Worm (Caenorhabditis elegans) whole organism, L3 larva: ENCODE results near the gene unc-78.

Experiments
- R02D3.7 ChIP-seq: fragments of 150-350 bp; optimal IDR thresholded peaks from 2 replicates; lab custom pipeline; 2014; ENCODE audit warnings: missing biosample characterization, missing genetic modification characterization
- ZK546.5 ChIP-seq: sonication (generic microtip); optimal IDR thresholded peaks from 2 replicates; lab custom pipeline; 2017; ENCODE audit warnings: missing biosample characterization, missing genetic modification characterization
- aly-2 ChIP-seq: fragments of 150-350 bp; optimal IDR thresholded peaks from 2 replicates; lab custom pipeline; 2014; ENCODE audit warnings: missing biosample characterization, missing genetic modification characterization
- ama-1 ChIP-seq: fragments of 150-350 bp; optimal IDR thresholded peaks from 2 replicates; lab custom pipeline; 2018
- ceh-28 ChIP-seq: fragments of 150-350 bp; optimal IDR thresholded peaks from 2 replicates; lab custom pipeline; 2014; ENCODE audit warnings: missing biosample characterization, missing genetic modification reagents, missing genetic modification characterization
- ceh-82 ChIP-seq: fragments of 150-350 bp; optimal IDR thresholded peaks from 2 replicates; lab custom pipeline; 2014; ENCODE audit warnings: missing biosample characterization, missing genetic modification characterization
- ceh-9 ChIP-seq: sonication (generic microtip); optimal IDR thresholded peaks from 2 replicates; lab custom pipeline; 2018; ENCODE audit warnings: missing biosample characterization, missing genetic modification characterization
- daf-12 ChIP-seq: fragments of 150-350 bp; optimal IDR thresholded peaks from 2 replicates; lab custom pipeline; 2014; ENCODE audit warnings: missing biosample characterization, missing genetic modification reagents, missing genetic modification characterization
- egl-5 ChIP-seq: fragments of 150-350 bp; optimal IDR thresholded peaks from 2 replicates; lab custom pipeline; 2017; ENCODE audit warnings: missing biosample characterization, missing genetic modification reagents, missing genetic modification characterization, inconsistent platforms
- elt-2 ChIP-seq: sonication (generic microtip); optimal IDR thresholded peaks from 2 replicates; lab custom pipeline; 2016; ENCODE audit warnings: missing genetic modification reagents, mild to moderate bottlenecking, missing genetic modification characterization, missing compliant biosample characterization
- eor-1 ChIP-seq, 2 experiments: fragments of 150-350 bp; optimal IDR thresholded peaks; 2 replicates each; lab custom pipeline; 2014 to 2018; ENCODE audit warnings: missing biosample characterization in 2 of 2, missing genetic modification characterization in 2 of 2
- fkh-2 ChIP-seq: fragments of 150-350 bp; optimal IDR thresholded peaks from 2 replicates; lab custom pipeline; 2014; ENCODE audit warnings: missing biosample characterization, missing genetic modification reagents, missing genetic modification characterization
- fos-1 ChIP-seq: fragments of 150-350 bp; optimal IDR thresholded peaks from 2 replicates; lab custom pipeline; 2014; ENCODE audit warnings: missing biosample characterization, missing genetic modification characterization
- hmg-11 ChIP-seq: sonication (generic microtip); optimal IDR thresholded peaks from 2 replicates; lab custom pipeline; 2016; ENCODE audit warnings: missing genetic modification characterization, missing compliant biosample characterization
- jun-1 ChIP-seq: fragments of 150-350 bp; optimal IDR thresholded peaks from 2 replicates; lab custom pipeline; 2014; ENCODE audit warnings: missing biosample characterization, missing genetic modification reagents, missing genetic modification characterization
- lin-15B ChIP-seq: fragments of 150-350 bp; optimal IDR thresholded peaks from 2 replicates; lab custom pipeline; 2014; ENCODE audit warnings: missing biosample characterization, missing genetic modification characterization
- lin-39 ChIP-seq: fragments of 150-350 bp; optimal IDR thresholded peaks from 2 replicates; lab custom pipeline; 2018; ENCODE audit warnings: missing biosample characterization, missing genetic modification reagents, missing genetic modification characterization
- mdl-1 ChIP-seq: fragments of 150-350 bp; optimal IDR thresholded peaks from 2 replicates; lab custom pipeline; 2014; ENCODE audit warnings: missing biosample characterization, missing genetic modification characterization
- mml-1 ChIP-seq: fragments of 150-350 bp; sonication (generic microtip); optimal IDR thresholded peaks from 3 replicates; lab custom pipeline; 2014; ENCODE audit warnings: missing biosample characterization, missing genetic modification characterization
- nfya-1 ChIP-seq: sonication (generic microtip); optimal IDR thresholded peaks from 2 replicates; lab custom pipeline; 2017; ENCODE audit warnings: missing genetic modification characterization, mild to moderate bottlenecking, missing compliant biosample characterization, antibody characterized with exemption, moderate library complexity; ENCODE audit not compliant: insufficient read depth
- nhr-11 ChIP-seq: fragments of 150-350 bp; optimal IDR thresholded peaks from 2 replicates; lab custom pipeline; 2014; ENCODE audit warnings: missing biosample characterization, missing genetic modification characterization
- nhr-12 ChIP-seq: fragments of 150-350 bp; optimal IDR thresholded peaks from 2 replicates; lab custom pipeline; 2014; ENCODE audit warnings: missing biosample characterization, missing genetic modification characterization
- nhr-23 ChIP-seq: fragments of 150-350 bp; optimal IDR thresholded peaks from 2 replicates; lab custom pipeline; 2014; ENCODE audit warnings: missing biosample characterization, missing genetic modification reagents, missing genetic modification characterization
- nhr-237 ChIP-seq: fragments of 150-350 bp; optimal IDR thresholded peaks from 2 replicates; lab custom pipeline; 2014; ENCODE audit warnings: missing biosample characterization, missing genetic modification characterization
- nhr-28 ChIP-seq: fragments of 150-350 bp; optimal IDR thresholded peaks from 2 replicates; lab custom pipeline; 2014; ENCODE audit warnings: missing biosample characterization, missing genetic modification characterization
- nhr-43 ChIP-seq: sonication (generic microtip); optimal IDR thresholded peaks from 2 replicates; lab custom pipeline; 2016; ENCODE audit warnings: mild to moderate bottlenecking, missing genetic modification characterization, missing compliant biosample characterization; ENCODE audit not compliant: poor library complexity, severe bottlenecking
- nhr-76 ChIP-seq: fragments of 150-350 bp; sonication (generic microtip); optimal IDR thresholded peaks from 5 replicates; lab custom pipeline; 2014; ENCODE audit warnings: missing biosample characterization, missing genetic modification characterization
- pha-4 ChIP-seq: fragments of 150-350 bp; optimal IDR thresholded peaks from 2 replicates; lab custom pipeline; 2014; ENCODE audit warnings: missing biosample characterization, missing genetic modification reagents, missing genetic modification characterization
- sea-2 ChIP-seq: fragments of 150-350 bp; sonication (generic microtip); optimal IDR thresholded peaks from 4 replicates; lab custom pipeline; 2014; ENCODE audit warnings: missing biosample characterization, missing genetic modification reagents, missing genetic modification characterization
- skn-1 ChIP-seq: fragments of 150-350 bp; optimal IDR thresholded peaks from 2 replicates; lab custom pipeline; 2014; ENCODE audit warnings: missing biosample characterization, missing genetic modification characterization
- snpc-4 ChIP-seq: fragments of 150-350 bp; optimal IDR thresholded peaks from 2 replicates; lab custom pipeline; 2014; ENCODE audit warnings: missing biosample characterization, missing genetic modification characterization
- unc-39 ChIP-seq: sonication (generic microtip); optimal IDR thresholded peaks from 4 replicates; lab custom pipeline; 2017; ENCODE audit warnings: missing biosample characterization, missing genetic modification characterization
- unc-62 ChIP-seq: fragments of 150-350 bp; sonication (generic microtip); optimal IDR thresholded peaks from 4 replicates; lab custom pipeline; 2014; ENCODE audit warnings: missing biosample characterization, missing genetic modification reagents, missing genetic modification characterization
- ztf-11 ChIP-seq: fragments of 150-350 bp; optimal IDR thresholded peaks from 2 replicates; lab custom pipeline; 2014; ENCODE audit warnings: missing biosample characterization, missing genetic modification characterization

Gene unc-78

ce11 chrX:3446011-3446410 is 34.6 kb upstream of the unc-78 start, which contains the start of gene ZK813.1:
Gene ZK813.1 (plus strand): TSS chrX:3446311.
- TF ChIP-seq egl-5 (tag; lab: Kevin White, UChicago) (no peak), sea-2 (GFP tag; lab: Kevin White, UChicago) (no peak)

- TF ChIP-seq ztf-11 (tag; lab: Kevin White, UChicago), result no peak
- no peak for TF ChIP-seq jun-1 (tag; lab: Kevin White, UChicago)
- no peak for TF ChIP-seq nfya-1
- no peak for TF ChIP-seq hmg-11 (tag; lab: Kevin White, UChicago)
- no peak for TF ChIP-seq mml-1 (tag; lab: Kevin White, UChicago)
- TF ChIP-seq pha-4 (tag; lab: Kevin White, UChicago), result no peak
- no peak for TF ChIP-seq sea-2 (GFP tag; lab: Kevin White, UChicago)
- no peak for TF ChIP-seq skn-1
- no peak for TF ChIP-seq unc-62 (GFP tag; lab: Kevin White, UChicago)
- no peak for TF ChIP-seq aly-2 (tag; lab: Kevin White, UChicago)
- no peak for TF ChIP-seq nhr-23 (tag; lab: Kevin White, UChicago)
- TF ChIP-seq eor-1 (tag; optimal IDR thresholded peaks at IDR 0.05; lab: Kevin White, UChicago), result no peak
- TF ChIP-seq ceh-28 (tag; lab: Kevin White, UChicago), result no peak
- TF ChIP-seq snpc-4 (tag; lab: Kevin White, UChicago), result no peak
- no peak for TF ChIP-seq daf-12 (tag; lab: Kevin White, UChicago)
- TF ChIP-seq ama-1 (lab: Kevin White, UChicago), result no peak
- TF ChIP-seq, all 47 proteins: peak for 0
Observed at ce11 chrX:3444514-3444913, 33.1 kb upstream of the unc-78 start, which contains the start of gene ZK813.7. Gene ZK813.7 (plus strand): TSS chrX:3444814.

ce11 chrX:3443526-3443925 is 32.1 kb upstream of the unc-78 start, which contains the start of gene ZK813.2:
Gene ZK813.2 (plus strand): TSS chrX:3443826.
- TF ChIP-seq ceh-82 (no peak), nhr-12 (no peak), fkh-2 (tag; lab: Kevin White, UChicago) (no peak), nhr-11 (tag; lab: Kevin White, UChicago) (no peak), lin-15B (no peak), ztf-11 (tag; lab: Kevin White, UChicago) (no peak), R02D3.7 (tag; lab: Kevin White, UChicago) (no peak)
- TF ChIP-seq, all 47 proteins: peak for 0

DNA sequence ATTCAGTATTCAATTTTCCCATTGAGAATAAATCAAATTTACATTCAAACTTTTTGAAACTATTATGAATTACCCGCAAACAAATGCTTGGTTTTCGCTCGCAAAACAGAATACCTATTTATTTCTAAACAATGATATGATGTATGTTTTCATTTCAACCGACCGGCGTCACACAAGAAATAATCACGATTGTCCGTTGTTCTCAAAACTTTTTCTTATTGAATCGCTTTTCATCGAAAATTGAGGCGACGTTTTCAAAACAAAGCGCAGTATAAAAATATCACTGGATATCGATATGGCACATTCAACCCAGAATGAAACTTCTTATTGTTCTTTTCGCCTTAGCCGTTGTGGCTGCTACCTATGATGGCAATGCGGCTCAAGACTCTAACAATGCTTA is 30.1 kb upstream of the unc-78 start, which contains the start of gene ZK813.3:
Gene ZK813.3 (plus strand): TSS at position 301 of the 400 bp plus-strand sequence.
- TF ChIP-seq ceh-9, result no peak
- no peak for TF ChIP-seq lin-39
- TF ChIP-seq egl-5 (tag; lab: Kevin White, UChicago), result no peak
- TF ChIP-seq nfya-1, result no peak
- no peak for TF ChIP-seq nhr-76
- no peak for TF ChIP-seq fos-1 (tag; lab: Kevin White, UChicago)
- TF ChIP-seq nhr-11 (tag; lab: Kevin White, UChicago), result no peak

DNA sequence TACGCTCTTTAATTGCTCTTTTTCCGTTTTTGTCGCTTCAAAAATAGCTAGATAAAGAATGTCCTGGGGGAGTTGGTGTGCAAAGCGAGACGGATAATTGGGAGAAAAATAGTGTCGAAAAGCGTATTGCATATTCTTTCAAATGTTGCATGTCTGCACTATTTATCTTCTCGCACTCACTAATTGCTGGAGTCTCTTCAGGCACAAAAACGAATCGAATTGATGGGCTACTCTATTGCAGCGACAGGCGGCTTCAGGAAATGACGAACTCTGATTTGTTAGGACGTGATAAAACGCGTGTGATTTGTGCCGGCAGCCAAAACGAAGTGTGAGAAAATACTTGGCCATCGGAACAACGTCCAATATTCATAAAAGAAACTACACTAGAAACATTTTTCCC is 28.9 kb upstream of the unc-78 start:
- no peak for TF ChIP-seq ama-1 (lab: Kevin White, UChicago)
- TF ChIP-seq lin-39, result peak; percentile 59
- TF ChIP-seq, all 47 proteins: peak for 1

DNA sequence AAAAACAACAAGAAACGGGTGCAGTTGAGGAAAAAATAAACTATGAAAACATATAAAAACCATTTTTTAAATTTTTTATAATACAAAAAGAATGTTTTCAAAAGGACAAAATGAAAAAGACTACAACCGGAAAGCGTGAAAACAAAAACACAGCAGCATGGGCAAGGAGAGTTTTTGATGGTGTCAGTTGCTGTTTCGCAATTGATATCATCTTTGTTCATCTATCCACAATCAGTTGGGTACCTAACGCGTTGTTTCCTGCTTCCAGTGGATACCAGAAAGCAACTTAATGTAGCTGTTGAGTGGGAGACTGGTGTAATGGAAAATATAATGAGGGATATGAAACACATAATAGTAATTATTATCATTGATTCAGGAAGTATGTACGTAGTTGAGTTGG is 28.4 kb upstream of the unc-78 start:
- no peak for TF ChIP-seq nhr-43 (tag; lab: Kevin White, UChicago)
- TF ChIP-seq nhr-11 (tag; lab: Kevin White, UChicago), result no peak
- TF ChIP-seq unc-62 (GFP tag; lab: Kevin White, UChicago), result no peak
- TF ChIP-seq eor-1 (tag; optimal IDR thresholded peaks at IDR 0.05; lab: Kevin White, UChicago), result no peak
- no peak for TF ChIP-seq ZK546.5
- TF ChIP-seq sea-2 (GFP tag; lab: Kevin White, UChicago), result no peak
- no peak for TF ChIP-seq nhr-28
- no peak for TF ChIP-seq unc-39 (tag; lab: Kevin White, UChicago)
- TF ChIP-seq elt-2 (tag; lab: Kevin White, UChicago), result no peak
- TF ChIP-seq nhr-237 (tag; lab: Kevin White, UChicago), result no peak
- no peak for TF ChIP-seq mdl-1 (tag; lab: Kevin White, UChicago)
- no peak for TF ChIP-seq nhr-23 (tag; lab: Kevin White, UChicago)
